Fruit fly (Drosophila melanogaster): ENCODE measurements around the gene CG31870.

The CG31870 gene

dm6 chr2L:10789922-10790321 is at the start of gene CG31870:
Gene CG31870, plus strand, starts transcription at chr2L:10790222.
- TF ChIP-seq Crg-1 (GFP tag; optimal IDR thresholded peaks at IDR 0.05) (no peak), kay (GFP tag; ENCODE audit: borderline replicate concordance) (no peak), CG14711 (tag; optimal IDR thresholded peaks at IDR 0.05) (no peak), toe (GFP tag; optimal IDR thresholded peaks at IDR 0.05) (no peak), CG11617 (GFP tag; optimal IDR thresholded peaks at IDR 0.05) (no peak), CG7101 (tag; optimal IDR thresholded peaks at IDR 0.05) (no peak), CG1620 (GFP tag; optimal IDR thresholded peaks at IDR 0.05) (no peak), CG12768 (GFP tag; optimal IDR thresholded peaks at IDR 0.05) (no peak), Clk (GFP tag; optimal IDR thresholded peaks at IDR 0.05) (no peak), cnc (optimal IDR thresholded peaks at IDR 0.05) (no peak)

dm6 chr2L:10743714-10744113 is 46.3 kb upstream of the CG31870 start, which contains the start of gene CG6729:
Gene CG6729, minus strand, starts transcription at chr2L:10743935.
- no peak for TF ChIP-seq CG11617 (GFP tag; optimal IDR thresholded peaks at IDR 0.05)
- TF ChIP-seq CG5204 (GFP tag; optimal IDR thresholded peaks at IDR 0.05), result no peak
- no peak for TF ChIP-seq CG33017 (tag; optimal IDR thresholded peaks at IDR 0.05)
- peak; percentile 36 for TF ChIP-seq bab1 (GFP tag; optimal IDR thresholded peaks at IDR 0.05)

dm6 chr2L:10748218-10748617 is 41.8 kb upstream of the CG31870 start:
- TF ChIP-seq CG33017 (tag; optimal IDR thresholded peaks at IDR 0.05) (no peak), Crg-1 (GFP tag; optimal IDR thresholded peaks at IDR 0.05) (no peak), CG12768 (GFP tag; optimal IDR thresholded peaks at IDR 0.05) (no peak), tj (GFP tag; optimal IDR thresholded peaks at IDR 0.05) (no peak), Hr96 (GFP tag; optimal IDR thresholded peaks at IDR 0.05) (no peak), CG14711 (tag; optimal IDR thresholded peaks at IDR 0.05) (no peak), CG5204 (GFP tag; optimal IDR thresholded peaks at IDR 0.05) (no peak), CG7101 (tag; optimal IDR thresholded peaks at IDR 0.05) (no peak), pad (GFP tag; optimal IDR thresholded peaks at IDR 0.05) (no peak), bab1 (GFP tag; optimal IDR thresholded peaks at IDR 0.05) (no peak), cnc (optimal IDR thresholded peaks at IDR 0.05) (no peak), cic (GFP tag; optimal IDR thresholded peaks at IDR 0.05) (no peak)

dm6 chr2L:10749607-10750467 is 40.2 kb upstream of the CG31870 start:
- no peak for TF ChIP-seq CG5204 (GFP tag; optimal IDR thresholded peaks at IDR 0.05)
- no peak for TF ChIP-seq Clk (GFP tag; optimal IDR thresholded peaks at IDR 0.05)
- TF ChIP-seq kay (GFP tag; ENCODE audit: borderline replicate concordance), result peak; percentile 79
- TF ChIP-seq cic (GFP tag; optimal IDR thresholded peaks at IDR 0.05), result peak; percentile 16

dm6 chr2L:10750915-10751612 is 39.0 kb upstream of the CG31870 start:
- TF ChIP-seq pad (GFP tag; optimal IDR thresholded peaks at IDR 0.05) (no peak), tj (GFP tag; optimal IDR thresholded peaks at IDR 0.05) (peak; percentile 93)

- TF ChIP-seq Hr96 (GFP tag; optimal IDR thresholded peaks at IDR 0.05) (peak; percentile 48), cic (GFP tag; optimal IDR thresholded peaks at IDR 0.05) (peak; percentile 13), CG7101 (tag; optimal IDR thresholded peaks at IDR 0.05) (peak; percentile 67), pad (GFP tag; optimal IDR thresholded peaks at IDR 0.05) (peak; percentile 41), CG1620 (GFP tag; optimal IDR thresholded peaks at IDR 0.05) (peak; percentile 9), bab1 (GFP tag; optimal IDR thresholded peaks at IDR 0.05) (no peak), CG5204 (GFP tag; optimal IDR thresholded peaks at IDR 0.05) (peak; percentile 39), Clk (GFP tag; optimal IDR thresholded peaks at IDR 0.05) (no peak), CG14711 (tag; optimal IDR thresholded peaks at IDR 0.05) (no peak), kay (GFP tag; ENCODE audit: borderline replicate concordance) (peak; percentile 55), cnc (optimal IDR thresholded peaks at IDR 0.05) (no peak), toe (GFP tag; optimal IDR thresholded peaks at IDR 0.05) (peak; percentile 34), Crg-1 (GFP tag; optimal IDR thresholded peaks at IDR 0.05) (peak; percentile 11), CG11617 (GFP tag; optimal IDR thresholded peaks at IDR 0.05) (no peak), tj (GFP tag; optimal IDR thresholded peaks at IDR 0.05) (peak; percentile 31), Mnt (GFP tag; optimal IDR thresholded peaks at IDR 0.05) (peak; percentile 26), ovo (GFP tag; optimal IDR thresholded peaks at IDR 0.05) (peak; percentile 59), CG7045 (GFP tag; optimal IDR thresholded peaks at IDR 0.05) (peak; percentile 19), CG12768 (GFP tag; optimal IDR thresholded peaks at IDR 0.05) (peak; percentile 35), CG33017 (tag; optimal IDR thresholded peaks at IDR 0.05) (peak; percentile 47)
Measured at dm6 chr2L:10751879-10752620, 38.0 kb upstream of the CG31870 start.

Data from whole organism, adult.